Fruit fly (Drosophila melanogaster) whole organism, embryonic: ENCODE measurements around the gene CG10863.

Experiments used
- CG32772 ChIP-seq: fragments of 200-800 bp; sonication (Bioruptor generic); IDR thresholded peaks from 2 replicates; pipeline ENCODE4 v1.3.6; 2022; ENCODE audit warnings: missing biosample characterization, missing genetic modification characterization
- CG5953 ChIP-seq: fragments of 200-800 bp; sonication (Bioruptor generic); IDR thresholded peaks from 2 replicates; pipeline ENCODE4 v1.3.6; 2022; ENCODE audit warnings: missing biosample characterization, missing genetic modification characterization
- CkIIα-i1 ChIP-seq: fragments of 200-800 bp; sonication (Bioruptor generic); IDR thresholded peaks from 2 replicates; pipeline ENCODE4 v1.3.6; 2022; ENCODE audit warnings: missing biosample characterization, missing genetic modification characterization
- Jarid2 ChIP-seq: fragments of 200-800 bp; sonication (Bioruptor generic); optimal IDR thresholded peaks from 3 replicates; lab custom pipeline; 2017; ENCODE audit warnings: mild to moderate bottlenecking, missing biosample characterization, missing genetic modification reagents, missing genetic modification characterization
- Max ChIP-seq: fragments of 200-800 bp; sonication (Bioruptor generic); optimal IDR thresholded peaks from 2 replicates; lab custom pipeline; 2016; ENCODE audit warnings: missing biosample characterization, mild to moderate bottlenecking, missing genetic modification characterization
- slbo ChIP-seq: fragments of 200-800 bp; sonication (Bioruptor generic); IDR thresholded peaks from 2 replicates; pipeline ENCODE4 v1.3.6; 2022; ENCODE audit warnings: missing biosample characterization, missing genetic modification characterization

- TF ChIP-seq CG32772 (GFP tag; lab: Robert Waterston, UW), result no peak
- TF ChIP-seq CG5953 (GFP tag; lab: Robert Waterston, UW), result no peak
- no peak for TF ChIP-seq CkIIα-i1 (GFP tag; lab: Robert Waterston, UW)
- no peak for TF ChIP-seq Max (GFP tag; lab: Kevin White, UChicago)
- TF ChIP-seq slbo (GFP tag; lab: Robert Waterston, UW), result no peak
- no peak for TF ChIP-seq Jarid2 (GFP tag; lab: Kevin White, UChicago)
Observed at dm6 chr3L:3932742-3933289, 9.4 kb downstream of the CG10863 start.
